Fruit fly (Drosophila melanogaster) whole organism, embryonic: ENCODE measurements around the gene cindr.

Source experiments
- Blimp-1 ChIP-seq: fragments of 200-800 bp; sonication (Bioruptor generic); optimal IDR thresholded peaks from 3 replicates; lab custom pipeline; 2018; ENCODE audit warnings: missing biosample characterization, missing genetic modification characterization, mild to moderate bottlenecking, moderate library complexity, missing genetic modification reagents
- CG3847 ChIP-seq: fragments of 200-800 bp; sonication (Bioruptor generic); IDR thresholded peaks from 2 replicates; pipeline ENCODE4 v1.3.6; 2022; ENCODE audit warnings: missing biosample characterization, missing genetic modification characterization
- CG5245 ChIP-seq: fragments of 200-800 bp; sonication (Bioruptor generic); optimal IDR thresholded peaks from 3 replicates; lab custom pipeline; 2016; ENCODE audit warnings: missing biosample characterization, missing genetic modification characterization
- CrebB ChIP-seq: fragments of 200-800 bp; sonication (Bioruptor generic); optimal IDR thresholded peaks from 3 replicates; lab custom pipeline; 2018; ENCODE audit warnings: missing biosample characterization, mild to moderate bottlenecking, missing genetic modification characterization
- disco-r ChIP-seq: fragments of 200-800 bp; sonication (Bioruptor generic); optimal IDR thresholded peaks from 2 replicates; lab custom pipeline; 2016; ENCODE audit warnings: missing biosample characterization, missing genetic modification characterization
- sqz ChIP-seq: fragments of 200-800 bp; sonication (Bioruptor generic); optimal IDR thresholded peaks from 3 replicates; lab custom pipeline; 2018; ENCODE audit warnings: missing biosample characterization, mild to moderate bottlenecking, missing genetic modification characterization

- no peak for TF ChIP-seq disco-r (GFP tag; lab: Kevin White, UChicago)
- TF ChIP-seq CrebB: no peak
- TF ChIP-seq Blimp-1 (GFP tag; lab: Kevin White, UChicago): peak; percentile 41
- no peak for TF ChIP-seq sqz (GFP tag; lab: Kevin White, UChicago)
- TF ChIP-seq CG3847: peak; percentile 29; the same call in 1 of the 2 replicates
- no peak for TF ChIP-seq CG5245 (GFP tag; lab: Kevin White, UChicago)
These were observed 57.0 kb downstream of the cindr start for dm6 chr3R:30865365-30865770.
